Fruit fly (Drosophila melanogaster): ENCODE measurements around the gene Gr66a.

DNA sequence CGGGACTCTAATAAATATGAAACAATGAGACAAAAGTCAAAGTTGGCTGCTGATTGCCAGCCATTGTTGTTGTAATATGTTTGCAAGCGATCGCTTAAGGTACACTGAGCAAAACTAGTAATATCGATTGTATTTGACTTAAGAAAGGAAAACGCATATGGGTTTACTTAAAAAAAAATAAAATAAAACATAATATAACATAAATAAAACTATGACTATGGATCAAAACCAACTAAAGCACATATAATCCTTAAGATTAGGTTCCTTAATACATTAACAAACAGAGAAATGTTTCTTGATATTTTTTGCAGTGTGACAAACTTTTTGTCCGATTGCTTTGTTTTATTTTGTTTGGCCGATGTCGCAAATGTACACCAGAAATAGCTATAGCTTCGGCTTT is 26.8 kb upstream of the Gr66a start:
- TF ChIP-seq Hr83 (GFP tag; optimal IDR thresholded peaks at IDR 0.05; ENCODE audit: poor library complexity, severe bottlenecking) (no peak), tai (GFP tag; optimal IDR thresholded peaks at IDR 0.05) (no peak), jim (GFP tag; optimal IDR thresholded peaks at IDR 0.05) (no peak), sage (GFP tag; optimal IDR thresholded peaks at IDR 0.05) (no peak)
